Fruit fly (Drosophila melanogaster): ENCODE data around the gene Sbat.

Gene Sbat

DNA sequence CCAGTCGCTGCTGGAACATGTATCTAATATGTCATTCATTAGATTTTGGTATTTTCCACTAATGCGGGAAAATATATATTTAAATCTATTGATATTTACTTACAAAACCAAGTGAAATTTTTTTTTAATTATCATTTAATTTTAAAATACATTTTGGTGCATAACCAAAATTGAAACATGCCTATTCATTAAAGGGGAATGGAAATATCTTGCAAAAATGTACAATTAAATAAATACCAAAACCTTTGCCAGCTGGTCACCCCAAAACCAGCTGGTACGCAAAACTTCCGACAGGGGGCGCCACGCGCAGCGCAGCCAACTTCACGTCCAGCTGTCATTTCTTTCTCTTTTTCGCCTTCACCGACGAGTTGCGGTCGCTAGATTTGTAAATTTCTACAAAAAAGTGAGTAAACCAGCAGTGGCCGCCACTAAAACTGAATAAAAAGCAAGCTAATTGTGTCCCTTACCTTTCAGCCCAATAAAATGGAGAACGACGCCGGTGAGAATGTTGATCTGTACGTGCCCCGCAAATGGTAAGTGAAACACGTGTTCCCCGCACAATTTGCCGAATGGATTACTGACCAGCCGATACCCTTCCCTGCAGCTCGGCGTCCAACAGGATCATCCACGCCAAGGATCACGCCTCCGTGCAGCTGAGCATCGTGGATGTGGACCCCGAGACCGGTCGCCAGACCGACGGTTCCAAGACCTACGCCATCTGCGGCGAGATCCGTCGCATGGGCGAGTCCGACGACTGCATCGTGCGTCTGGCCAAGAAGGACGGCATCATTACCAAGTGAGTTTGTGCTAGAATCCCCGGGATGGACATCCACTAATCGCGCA lies 22.1 kb upstream of the Sbat start, which contains the start of the genes CG3104 and RpS21 (continued):
- TF ChIP-seq CG4707 (GFP tag; optimal IDR thresholded peaks at IDR 0.05), result peak; percentile 69
- peak; percentile 80 for TF ChIP-seq Asciz (GFP tag; optimal IDR thresholded peaks at IDR 0.05)
- TF ChIP-seq E2f1 (GFP tag; IDR thresholded peaks at IDR 0.05), result peak; percentile 82
- peak; percentile 88 for TF ChIP-seq CG10366 (GFP tag; IDR thresholded peaks at IDR 0.05)
- TF ChIP-seq grau (tag; optimal IDR thresholded peaks at IDR 0.05), result peak; percentile 78
- peak; percentile 77 for TF ChIP-seq p53 (GFP tag; optimal IDR thresholded peaks at IDR 0.05)
- TF ChIP-seq Lim3 (GFP tag; IDR thresholded peaks at IDR 0.05), result 0 out of 2 replicates have a peak, but pooled peaks have one; percentile 33
- peak; percentile 92 for TF ChIP-seq CG17912 (GFP tag; optimal IDR thresholded peaks at IDR 0.05)
- TF ChIP-seq h (optimal IDR thresholded peaks at IDR 0.05), result no peak
- peak; percentile 60; the same call in 1 of the 2 replicates for TF ChIP-seq Adf1 (GFP tag; IDR thresholded peaks at IDR 0.05)
- TF ChIP-seq CG11398 (GFP tag; optimal IDR thresholded peaks at IDR 0.05), result peak; percentile 73
- TF ChIP-seq toy (GFP tag; IDR thresholded peaks at IDR 0.05), result peak; percentile 80; the same call in 1 of the 2 replicates
- TF ChIP-seq NfI (GFP tag; optimal IDR thresholded peaks at IDR 0.05), result peak; percentile 93
- peak; percentile 73 for TF ChIP-seq jumu (GFP tag; optimal IDR thresholded peaks at IDR 0.05)
- peak; percentile 53 to 83 for TF ChIP-seq Hr51 (GFP tag; optimal IDR thresholded peaks at IDR 0.05)
- TF ChIP-seq ttk (GFP tag; IDR thresholded peaks at IDR 0.05), result peak; percentile 85
- peak; percentile 76 for TF ChIP-seq CG9215 (GFP tag; IDR thresholded peaks at IDR 0.05)
- peak; percentile 82 for TF ChIP-seq Atf6 (GFP tag; IDR thresholded peaks at IDR 0.05)
- TF ChIP-seq gt (GFP tag; IDR thresholded peaks at IDR 0.05), result peak; percentile 77; the same call in 1 of the 2 replicates
- peak; percentile 79 for TF ChIP-seq CG11504 (tag; optimal IDR thresholded peaks at IDR 0.05)
- TF ChIP-seq dm (GFP tag; optimal IDR thresholded peaks at IDR 0.05), result peak; percentile 95
- peak; percentile 66 for TF ChIP-seq CG11696 (GFP tag; IDR thresholded peaks at IDR 0.05)
- TF ChIP-seq Bdp1 (GFP tag; optimal IDR thresholded peaks at IDR 0.05), result peak; percentile 67
- peak; percentile 52 for TF ChIP-seq abd-A (tag; optimal IDR thresholded peaks at IDR 0.05)
- TF ChIP-seq Dip3 (GFP tag; optimal IDR thresholded peaks at IDR 0.05), result peak; percentile 82
- peak; percentile 97 for TF ChIP-seq Rfx (GFP tag; IDR thresholded peaks at IDR 0.05)
- TF ChIP-seq CG2889 (GFP tag; IDR thresholded peaks at IDR 0.05), result peak; percentile 77
- peak; percentile 61 for TF ChIP-seq Deaf1 (tag; optimal IDR thresholded peaks at IDR 0.05)
- TF ChIP-seq chinmo (GFP tag; IDR thresholded peaks at IDR 0.05; ENCODE audit: partially characterized antibody), result no peak
- TF ChIP-seq phol (tag; optimal IDR thresholded peaks at IDR 0.05), result peak; percentile 86
- TF ChIP-seq Atf3 (GFP tag; optimal IDR thresholded peaks at IDR 0.05), result peak; percentile 76
- TF ChIP-seq nom (GFP tag; optimal IDR thresholded peaks at IDR 0.05), result peak; percentile 83
- peak; percentile 59 for TF ChIP-seq Sry-δ (GFP tag; optimal IDR thresholded peaks at IDR 0.05)
- peak; percentile 89 for TF ChIP-seq H2.0 (GFP tag; IDR thresholded peaks at IDR 0.05)
- peak; percentile 91 for TF ChIP-seq vvl (GFP tag; IDR thresholded peaks at IDR 0.05)
- TF ChIP-seq Gug (GFP tag; IDR thresholded peaks at IDR 0.05), result peak; percentile 88
- TF ChIP-seq CG15269 (tag; optimal IDR thresholded peaks at IDR 0.05), result peak; percentile 72
- TF ChIP-seq usp (GFP tag; optimal IDR thresholded peaks at IDR 0.05), result no peak
- TF ChIP-seq prd (optimal IDR thresholded peaks at IDR 0.05), result no peak
- TF ChIP-seq prd (GFP tag; IDR thresholded peaks at IDR 0.05), result peak; percentile 82
- peak; percentile 31 for TF ChIP-seq Tbp (GFP tag; optimal IDR thresholded peaks at IDR 0.05)
- TF ChIP-seq ash1 (GFP tag; optimal IDR thresholded peaks at IDR 0.05), result peak; percentile 77
- TF ChIP-seq ro (GFP tag; IDR thresholded peaks at IDR 0.05), result peak; percentile 76
- TF ChIP-seq salm (tag; optimal IDR thresholded peaks at IDR 0.05), result no peak
- TF ChIP-seq CG10543 (GFP tag; optimal IDR thresholded peaks at IDR 0.05), result peak; percentile 95
- peak; percentile 99 for TF ChIP-seq Ets65A (GFP tag)
- TF ChIP-seq CG10462 (GFP tag; optimal IDR thresholded peaks at IDR 0.05), result peak; percentile 25
- TF ChIP-seq fu2 (GFP tag; optimal IDR thresholded peaks at IDR 0.05), result peak; percentile 82
- peak; percentile 80 for TF ChIP-seq ac (GFP tag; optimal IDR thresholded peaks at IDR 0.05)
- peak; percentile 83 for TF ChIP-seq CG8089 (GFP tag; optimal IDR thresholded peaks at IDR 0.05)
